Fruit fly (Drosophila melanogaster): ENCODE data around the gene Sid.

Gene Sid

DNA sequence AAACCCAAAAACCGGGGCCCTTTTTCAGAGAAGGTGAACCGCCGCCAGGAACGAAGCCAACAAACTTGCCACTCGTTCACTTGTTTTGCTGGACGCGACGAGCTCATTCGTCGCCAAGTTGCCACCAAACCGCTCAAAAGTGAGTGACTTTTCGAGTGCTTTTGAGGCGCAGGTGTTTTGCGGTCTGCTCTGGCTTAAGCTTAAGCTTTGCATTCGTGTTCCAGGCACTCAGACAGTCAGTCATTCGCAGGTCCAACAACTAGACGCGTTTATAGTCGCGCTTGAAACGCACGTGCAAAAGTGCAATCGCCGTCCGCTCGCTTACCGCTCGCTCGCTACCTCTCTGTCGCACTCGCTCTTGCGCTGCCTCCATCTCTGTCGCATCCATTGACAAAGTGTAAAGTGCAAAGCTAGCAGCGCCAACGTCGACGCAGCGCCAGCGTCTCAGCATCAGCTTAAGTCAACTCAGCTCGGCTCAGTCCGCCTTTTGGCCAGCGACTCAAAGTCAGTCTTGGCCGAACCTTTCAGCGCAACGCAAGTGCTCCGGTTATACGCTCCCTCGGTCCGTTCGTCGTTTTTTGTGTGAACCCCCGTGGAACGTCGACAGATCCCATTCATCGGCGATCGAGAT is 11.4 kb downstream of the Sid start (continued):
- TF ChIP-seq eyg (GFP tag; optimal IDR thresholded peaks at IDR 0.05) (no peak), zfh1 (GFP tag; IDR thresholded peaks at IDR 0.05) (no peak), cg (GFP tag; optimal IDR thresholded peaks at IDR 0.05) (no peak), Stat92E (GFP tag; optimal IDR thresholded peaks at IDR 0.05) (no peak), dmrt11E (tag; optimal IDR thresholded peaks at IDR 0.05) (no peak)

DNA sequence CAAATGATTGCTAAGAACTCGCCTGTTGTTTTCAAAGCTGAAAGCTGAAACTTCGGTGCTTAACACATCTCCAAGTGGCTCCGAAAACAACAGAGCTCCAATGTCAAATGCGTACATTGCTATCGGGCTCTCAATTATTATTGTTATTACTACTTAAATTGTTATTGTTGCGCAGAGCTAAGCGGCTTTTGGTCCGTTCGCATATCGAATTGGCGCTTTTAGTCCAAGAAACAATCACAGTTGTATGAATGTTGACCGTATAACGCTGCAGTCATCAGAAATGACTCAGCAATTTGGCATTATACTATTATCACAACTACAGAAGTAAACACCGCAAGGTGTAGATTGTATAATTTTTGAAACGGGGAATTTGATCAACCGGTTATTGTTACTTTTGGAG is 15.1 kb downstream of the Sid start:
- TF ChIP-seq sens (GFP tag) (peak; percentile 59), chinmo (GFP tag; IDR thresholded peaks at IDR 0.05; ENCODE audit: partially characterized antibody) (0 out of 4 replicates have a peak, but pooled peaks have one; percentile 64), CG4424 (GFP tag; optimal IDR thresholded peaks at IDR 0.05) (no peak)

- TF ChIP-seq CG15269 (tag; optimal IDR thresholded peaks at IDR 0.05) (peak; percentile 7), Awh (GFP tag; IDR thresholded peaks at IDR 0.05) (0 out of 2 replicates have a peak, but pooled peaks have one; percentile 40), ci (GFP tag; IDR thresholded peaks at IDR 0.05) (peak; percentile 39; the same call in 1 of the 3 replicates), tll (GFP tag; optimal IDR thresholded peaks at IDR 0.05) (no peak), CG4707 (GFP tag; optimal IDR thresholded peaks at IDR 0.05) (no peak), kni (GFP tag; optimal IDR thresholded peaks at IDR 0.05) (peak; percentile 33), gsb (GFP tag; IDR thresholded peaks at IDR 0.05) (no peak), CG1832 (GFP tag; optimal IDR thresholded peaks at IDR 0.05) (no peak), row (GFP tag; IDR thresholded peaks at IDR 0.05) (no peak), Dek (tag; optimal IDR thresholded peaks at IDR 0.05) (no peak), Eip74EF (GFP tag; optimal IDR thresholded peaks at IDR 0.05) (peak in 1 of 2 experiments; percentile 52), ara (GFP tag; IDR thresholded peaks at IDR 0.05) (0 out of 2 replicates have a peak, but pooled peaks have one; percentile 34), lab (GFP tag; optimal IDR thresholded peaks at IDR 0.05) (no peak), CG3847 (GFP tag; IDR thresholded peaks at IDR 0.05) (no peak), CG10543 (GFP tag; optimal IDR thresholded peaks at IDR 0.05) (peak; percentile 54), wor (GFP tag; IDR thresholded peaks at IDR 0.05) (no peak), Pdp1 (GFP tag; optimal IDR thresholded peaks at IDR 0.05) (peak in 1 of 2 experiments; percentile 9), CG9797 (GFP tag; optimal IDR thresholded peaks at IDR 0.05) (no peak), Vsx1 (GFP tag; optimal IDR thresholded peaks at IDR 0.05) (peak; percentile 1), CG9727 (GFP tag; optimal IDR thresholded peaks at IDR 0.05) (no peak), Med (GFP tag) (peak; percentile 31), Hr78 (GFP tag; optimal IDR thresholded peaks at IDR 0.05) (peak in 1 of 2 experiments; percentile 1), dmrt99B (tag; optimal IDR thresholded peaks at IDR 0.05) (peak; percentile 3), CG17359 (tag; optimal IDR thresholded peaks at IDR 0.05) (no peak), CG15696 (tag; optimal IDR thresholded peaks at IDR 0.05) (no peak), C15 (GFP tag; IDR thresholded peaks at IDR 0.05) (no peak), HLH4C (GFP tag; IDR thresholded peaks at IDR 0.05; ENCODE audit: partially characterized antibody) (no peak), Usf (GFP tag; optimal IDR thresholded peaks at IDR 0.05) (no peak), CG12391 (tag; optimal IDR thresholded peaks at IDR 0.05) (no peak), abd-A (tag; optimal IDR thresholded peaks at IDR 0.05) (peak; percentile 73), ranshi (GFP tag; IDR thresholded peaks at IDR 0.05) (no peak), sqz (GFP tag; optimal IDR thresholded peaks at IDR 0.05) (peak; percentile 44), CG10979 (tag; optimal IDR thresholded peaks at IDR 0.05) (no peak), sd (tag; optimal IDR thresholded peaks at IDR 0.05) (peak; percentile 71), CG6854 (GFP tag; optimal IDR thresholded peaks at IDR 0.05) (no peak), CG2116 (GFP tag; optimal IDR thresholded peaks at IDR 0.05) (no peak), mirr (GFP tag; optimal IDR thresholded peaks at IDR 0.05) (peak; percentile 2)
Measured at dm6 chr3R:28687969-28688368, 17.5 kb downstream of the Sid start.
